Fruit fly (Drosophila melanogaster) whole organism, prepupa: ENCODE results near the gene CG42591.

ENCODE experiments used
- Blimp-1 ChIP-seq: fragments of 200-800 bp; sonication (Bioruptor generic); optimal IDR thresholded peaks from 3 replicates; lab custom pipeline; 2017; ENCODE audit warnings: missing biosample characterization, missing genetic modification characterization, mild to moderate bottlenecking, moderate library complexity, missing genetic modification reagents
- CG3032 ChIP-seq: fragments of 200-800 bp; optimal IDR thresholded peaks from 2 replicates; lab custom pipeline; 2019; ENCODE audit warnings: missing biosample characterization, mild to moderate bottlenecking, missing genetic modification characterization, moderate library complexity
- CG34406 ChIP-seq: fragments of 200-800 bp; sonication (Bioruptor generic); optimal IDR thresholded peaks from 3 replicates; lab custom pipeline; 2016; ENCODE audit warnings: missing biosample characterization, missing genetic modification characterization
- CG4318 ChIP-seq: fragments of 200-800 bp; sonication (Bioruptor generic); optimal IDR thresholded peaks from 3 replicates; lab custom pipeline; 2017; ENCODE audit warnings: missing biosample characterization, mild to moderate bottlenecking, missing genetic modification characterization
- CG6808 ChIP-seq: fragments of 200-800 bp; sonication (Bioruptor generic); optimal IDR thresholded peaks from 3 replicates; lab custom pipeline; 2017; ENCODE audit warnings: missing biosample characterization, missing genetic modification characterization, mild to moderate bottlenecking, moderate library complexity, missing genetic modification reagents
- CG6854 ChIP-seq: fragments of 200-800 bp; sonication (Bioruptor generic); optimal IDR thresholded peaks from 2 replicates; lab custom pipeline; 2017; ENCODE audit warnings: missing biosample characterization, mild to moderate bottlenecking, missing genetic modification characterization
- Gug ChIP-seq: fragments of 200-800 bp; sonication (Bioruptor generic); IDR thresholded peaks from 2 replicates; pipeline ENCODE4 v1.3.6; 2022; ENCODE audit warnings: missing biosample characterization, missing genetic modification characterization
- Sox102F ChIP-seq: fragments of 200-800 bp; sonication (Bioruptor generic); optimal IDR thresholded peaks from 2 replicates; lab custom pipeline; 2016; ENCODE audit warnings: missing biosample characterization, mild to moderate bottlenecking, missing genetic modification characterization
- achi ChIP-seq: fragments of 200-800 bp; sonication (Bioruptor generic); optimal IDR thresholded peaks from 3 replicates; lab custom pipeline; 2016; ENCODE audit warnings: missing biosample characterization, missing genetic modification characterization
- dsx ChIP-seq: fragments of 200-800 bp; optimal IDR thresholded peaks from 3 replicates; lab custom pipeline; 2019; ENCODE audit warnings: missing biosample characterization, mild to moderate bottlenecking, missing genetic modification characterization, moderate library complexity; ENCODE audit not compliant: poor library complexity, severe bottlenecking
- salr ChIP-seq, 2 experiments: fragments of 200-800 bp; sonication (Bioruptor generic); optimal IDR thresholded peaks; 3 replicates each; lab custom pipeline; 2016 to 2018; ENCODE audit warnings: missing biosample characterization in 2 of 2, missing genetic modification characterization in 2 of 2, mild to moderate bottlenecking in 1 of 2
- spab ChIP-seq: fragments of 200-800 bp; sonication (Bioruptor generic); optimal IDR thresholded peaks from 2 replicates; lab custom pipeline; 2017; ENCODE audit warnings: missing biosample characterization, mild to moderate bottlenecking, missing genetic modification characterization, missing genetic modification reagents

DNA sequence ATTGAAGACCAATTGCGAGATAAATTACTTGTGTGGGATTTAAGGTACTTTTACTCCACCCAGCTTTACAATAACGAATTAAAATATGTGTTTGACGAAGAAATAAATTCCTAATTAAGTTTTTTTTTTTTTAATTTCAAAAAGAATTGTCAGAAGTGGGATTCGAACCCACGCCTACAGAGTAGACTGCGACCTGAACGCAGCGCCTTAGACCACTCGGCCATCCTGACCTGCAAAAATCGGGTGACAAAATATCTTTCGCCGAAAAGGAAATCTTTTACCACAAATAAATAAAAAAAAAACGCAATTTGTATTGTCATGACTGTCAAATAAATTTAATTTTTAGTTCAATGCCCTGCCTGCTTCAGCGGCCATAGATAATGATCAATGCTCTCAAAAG is 1.7 kb downstream of the CG42591 start:
- no peak for TF ChIP-seq salr (GFP tag; optimal IDR thresholded peaks at IDR 0.05; lab: Kevin White, UChicago)
- no peak for TF ChIP-seq Sox102F (GFP tag; lab: Kevin White, UChicago)
- no peak for TF ChIP-seq Blimp-1 (GFP tag; lab: Kevin White, UChicago)
- TF ChIP-seq CG6854: no peak
- TF ChIP-seq CG6808 (GFP tag; lab: Kevin White, UChicago): no peak
- TF ChIP-seq dsx (GFP tag; lab: Kevin White, UChicago): no peak
- no peak for TF ChIP-seq achi (GFP tag; lab: Kevin White, UChicago)
- no peak for TF ChIP-seq CG3032 (tag; lab: Kevin White, UChicago)
- TF ChIP-seq spab (GFP tag; lab: Kevin White, UChicago): no peak
- TF ChIP-seq CG34406 (GFP tag; lab: Kevin White, UChicago): no peak
- no peak for TF ChIP-seq CG4318 (GFP tag; lab: Kevin White, UChicago)
- TF ChIP-seq Gug: no peak
